Worm (Caenorhabditis elegans): Measurements from ENCODE around the gene H03G16.6.
A peak's percentile ranks its signal among the peaks of the same experiment; 100 is the strongest.

H03G16.6 gene

DNA sequence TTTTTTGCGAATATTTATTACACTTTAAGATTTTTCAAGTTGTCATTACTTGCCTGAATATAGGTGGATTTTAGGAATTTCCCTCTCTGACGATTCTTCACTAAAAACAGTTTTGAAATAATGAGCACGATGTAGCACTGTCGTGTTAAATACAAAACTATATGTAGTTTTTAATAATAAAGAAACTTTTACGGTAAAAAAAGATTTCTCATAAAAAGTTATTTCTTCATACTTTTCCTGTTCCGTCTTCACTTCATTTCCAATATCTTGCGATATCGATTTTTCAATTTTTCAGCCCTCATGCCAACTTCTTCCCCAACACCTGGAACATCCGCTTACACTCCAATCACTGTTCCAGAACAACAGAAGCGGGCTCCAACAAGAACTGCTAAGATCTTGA, at the start of gene H03G16.6:
Gene H03G16.6, plus strand, starts transcription at position 301 of the 400 bp plus-strand sequence.
- TF ChIP-seq nhr-11 (tag; optimal IDR thresholded peaks at IDR 0.05), result no peak
- no peak for TF ChIP-seq jun-1 (tag; optimal IDR thresholded peaks at IDR 0.05)
- no peak for TF ChIP-seq ceh-8 (GFP tag; optimal IDR thresholded peaks at IDR 0.05)
- TF ChIP-seq aly-2 (tag; optimal IDR thresholded peaks at IDR 0.05), result no peak

DNA sequence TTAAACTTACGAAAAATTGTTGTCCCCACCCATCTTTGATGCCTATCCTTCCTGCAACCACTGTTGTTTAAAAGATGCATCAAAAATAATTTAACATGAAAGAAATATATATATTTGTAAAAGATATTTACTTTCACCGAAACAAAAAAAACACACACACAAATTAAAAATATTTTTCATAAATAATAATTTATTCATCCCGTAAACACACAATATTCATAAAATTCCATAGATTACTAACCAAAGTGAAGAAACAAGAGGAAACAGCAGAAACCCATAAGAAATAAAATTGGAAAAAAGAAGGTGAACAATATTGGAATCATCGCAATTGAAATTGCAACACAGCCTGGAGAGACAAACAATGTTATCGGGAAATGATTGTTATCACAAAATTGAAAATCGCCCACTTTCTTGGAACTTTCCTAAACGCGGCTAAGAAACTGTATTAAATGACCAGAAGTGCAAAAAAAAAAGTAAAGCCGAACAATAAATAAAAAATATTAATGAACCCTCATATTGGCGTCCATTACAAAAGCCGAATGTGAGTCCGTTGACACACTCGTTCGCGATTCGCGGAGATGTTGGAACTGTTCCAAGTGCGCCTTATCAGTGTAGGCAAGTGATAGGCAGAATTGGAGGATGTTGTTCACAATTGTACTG, 48.5 kb upstream of the H03G16.6 start, which contains the start of gene slc-25A18.1:
Gene slc-25A18.1, minus strand, starts transcription at position 51 of the 660 bp plus-strand sequence.
- TF ChIP-seq fkh-8 (tag; optimal IDR thresholded peaks at IDR 0.05) (no peak), elt-2 (tag; optimal IDR thresholded peaks at IDR 0.05) (peak; percentile 18), efl-1 (optimal IDR thresholded peaks at IDR 0.05) (no peak), efl-1 (GFP tag; optimal IDR thresholded peaks at IDR 0.05 in 1 of 2) (peak in 1 of 2 experiments; percentile 41), nhr-90 (tag; optimal IDR thresholded peaks at IDR 0.05; ENCODE audit: poor library complexity) (no peak)

DNA sequence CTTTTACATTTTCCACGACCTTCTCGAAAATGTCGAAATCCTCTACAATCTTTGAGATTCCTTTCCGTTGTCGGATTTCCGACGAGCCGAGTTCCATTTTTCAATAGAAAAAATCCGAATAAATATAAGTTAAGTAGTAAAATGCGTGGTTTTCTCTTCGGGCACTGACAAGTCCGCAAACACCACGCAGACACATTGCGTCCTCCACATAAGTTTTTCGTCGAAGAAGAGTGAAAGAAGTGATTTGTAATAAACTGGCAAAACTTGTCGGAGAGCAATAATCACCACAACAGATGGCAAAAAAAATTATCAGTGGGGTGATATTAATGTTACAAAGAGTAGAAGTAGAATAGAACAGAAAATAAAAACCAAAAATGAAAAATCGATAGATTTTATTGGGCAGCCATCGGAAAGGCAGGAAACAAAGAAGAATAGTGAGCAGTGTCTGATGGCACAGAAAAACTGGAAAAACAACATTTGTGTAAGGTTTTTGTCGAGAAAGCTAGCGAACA, 45.6 kb upstream of the H03G16.6 start, which contains the start of gene ergi-2:
Gene ergi-2, minus strand, starts transcription at position 462 of the 512 bp plus-strand sequence.
- TF ChIP-seq unc-130 (tag; optimal IDR thresholded peaks at IDR 0.05) (peak; percentile 41), ceh-82 (tag; optimal IDR thresholded peaks at IDR 0.05) (peak in 1 of 3 experiments; percentile 9), fkh-8 (tag; optimal IDR thresholded peaks at IDR 0.05) (no peak), isw-1 (GFP tag; IDR thresholded peaks at IDR 0.05) (no peak), nhr-47 (tag; optimal IDR thresholded peaks at IDR 0.05) (peak; percentile 5), blmp-1 (tag; optimal IDR thresholded peaks at IDR 0.05) (peak; percentile 85), F16B12.6 (tag; optimal IDR thresholded peaks at IDR 0.05) (peak; percentile 82), nhr-71 (tag; optimal IDR thresholded peaks at IDR 0.05) (peak; percentile 15), zip-4 (GFP tag; optimal IDR thresholded peaks at IDR 0.05) (no peak), rnt-1 (tag; optimal IDR thresholded peaks at IDR 0.05) (peak; percentile 1), efl-1 (optimal IDR thresholded peaks at IDR 0.05) (peak in 1 of 2 experiments; percentile 8), efl-1 (GFP tag; optimal IDR thresholded peaks at IDR 0.05 in 1 of 2) (peak; percentile 2 to 46), sup-37 (GFP tag; optimal IDR thresholded peaks at IDR 0.05) (no peak), snu-23 (GFP tag; optimal IDR thresholded peaks at IDR 0.05) (peak; percentile 38), egl-13 (tag; optimal IDR thresholded peaks at IDR 0.05) (no peak), nhr-20 (tag; optimal IDR thresholded peaks at IDR 0.05) (peak; percentile 23), swsn-7 (tag; optimal IDR thresholded peaks at IDR 0.05) (peak; percentile 11), mep-1 (tag; optimal IDR thresholded peaks at IDR 0.05) (peak; percentile 42), lin-14 (GFP tag; optimal IDR thresholded peaks at IDR 0.05) (peak; percentile 0), skn-1 (tag; optimal IDR thresholded peaks at IDR 0.05) (peak; percentile 18), dpl-1 (GFP tag; optimal IDR thresholded peaks at IDR 0.05) (peak in 2 of 3 experiments; percentile 8 to 24), zag-1 (tag; optimal IDR thresholded peaks at IDR 0.05) (no peak), lsy-2 (tag; optimal IDR thresholded peaks at IDR 0.05) (peak in 1 of 2 experiments; percentile 44), lin-15B (tag; optimal IDR thresholded peaks at IDR 0.05) (no peak), lin-35 (GFP tag; optimal IDR thresholded peaks at IDR 0.05) (peak; percentile 3 to 23)

DNA sequence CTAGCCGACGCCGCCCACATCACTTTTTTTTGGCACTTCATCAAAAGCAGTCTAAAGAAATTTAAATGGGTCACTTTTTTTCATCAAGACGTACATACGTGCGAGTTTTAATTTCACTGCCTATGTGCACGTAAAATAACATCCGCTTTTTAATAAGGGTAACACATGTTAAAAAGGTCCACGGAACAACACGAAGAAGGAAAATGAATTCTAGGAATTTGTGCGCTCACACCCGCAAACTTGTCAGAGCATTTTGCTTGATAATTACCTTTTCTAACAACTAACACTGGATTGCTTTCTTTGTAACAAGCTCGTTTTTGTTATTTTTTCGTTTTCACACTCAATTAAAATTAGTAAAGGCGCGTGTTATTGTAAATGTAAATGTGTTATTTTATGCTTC, 43.8 kb upstream of the H03G16.6 start:
- TF ChIP-seq nhr-71 (tag; optimal IDR thresholded peaks at IDR 0.05) (peak; percentile 40), swsn-7 (tag; optimal IDR thresholded peaks at IDR 0.05) (peak; percentile 15), unc-86 (tag; optimal IDR thresholded peaks at IDR 0.05) (peak; percentile 54), nhr-90 (tag; optimal IDR thresholded peaks at IDR 0.05; ENCODE audit: poor library complexity) (no peak), sup-37 (GFP tag; optimal IDR thresholded peaks at IDR 0.05) (no peak), vab-15 (tag; optimal IDR thresholded peaks at IDR 0.05) (no peak), ceh-88 (GFP tag; IDR thresholded peaks at IDR 0.05) (0 out of 2 replicates have a peak, but pooled peaks have one; percentile 13), egl-13 (tag; optimal IDR thresholded peaks at IDR 0.05) (peak; percentile 61), lin-14 (GFP tag; optimal IDR thresholded peaks at IDR 0.05) (peak; percentile 72)

All from whole organism, L1 larva.